Fruit fly (Drosophila melanogaster): ENCODE data around the gene CG44475.

Gene CG44475

dm6 chr2L:15903725-15904124 lies 20.7 kb upstream of the CG44475 start:
- no peak for TF ChIP-seq CG1620 (GFP tag; optimal IDR thresholded peaks at IDR 0.05)
- no peak for TF ChIP-seq CG11617 (GFP tag; optimal IDR thresholded peaks at IDR 0.05)
- no peak for TF ChIP-seq cnc (optimal IDR thresholded peaks at IDR 0.05)
- TF ChIP-seq cic (GFP tag; optimal IDR thresholded peaks at IDR 0.05), result no peak
- no peak for TF ChIP-seq Clk (GFP tag; optimal IDR thresholded peaks at IDR 0.05)
- TF ChIP-seq toe (GFP tag; optimal IDR thresholded peaks at IDR 0.05), result no peak
- TF ChIP-seq CG14711 (tag; optimal IDR thresholded peaks at IDR 0.05), result no peak
- no peak for TF ChIP-seq kay (GFP tag; ENCODE audit: borderline replicate concordance)
- TF ChIP-seq CG7101 (tag; optimal IDR thresholded peaks at IDR 0.05), result no peak
- TF ChIP-seq Mnt (GFP tag; optimal IDR thresholded peaks at IDR 0.05), result no peak
- no peak for TF ChIP-seq tj (GFP tag; optimal IDR thresholded peaks at IDR 0.05)

dm6 chr2L:15902310-15902709 lies 19.3 kb upstream of the CG44475 start, which contains the start of gene CG31821:
Gene CG31821, minus strand, starts transcription at chr2L:15902410.
- no peak for TF ChIP-seq pad (GFP tag; optimal IDR thresholded peaks at IDR 0.05)
- TF ChIP-seq CG14711 (tag; optimal IDR thresholded peaks at IDR 0.05), result no peak
- no peak for TF ChIP-seq CG12768 (GFP tag; optimal IDR thresholded peaks at IDR 0.05)
- no peak for TF ChIP-seq CG7045 (GFP tag; optimal IDR thresholded peaks at IDR 0.05)
- TF ChIP-seq Crg-1 (GFP tag; optimal IDR thresholded peaks at IDR 0.05), result no peak
- TF ChIP-seq cnc (optimal IDR thresholded peaks at IDR 0.05), result no peak
- TF ChIP-seq bab1 (GFP tag; optimal IDR thresholded peaks at IDR 0.05), result no peak
- TF ChIP-seq Clk (GFP tag; optimal IDR thresholded peaks at IDR 0.05), result no peak
- no peak for TF ChIP-seq CG7101 (tag; optimal IDR thresholded peaks at IDR 0.05)
- no peak for TF ChIP-seq toe (GFP tag; optimal IDR thresholded peaks at IDR 0.05)
- no peak for TF ChIP-seq Hr96 (GFP tag; optimal IDR thresholded peaks at IDR 0.05)
- TF ChIP-seq tj (GFP tag; optimal IDR thresholded peaks at IDR 0.05), result no peak
- no peak for TF ChIP-seq CG5204 (GFP tag; optimal IDR thresholded peaks at IDR 0.05)
- TF ChIP-seq CG33017 (tag; optimal IDR thresholded peaks at IDR 0.05), result no peak
- TF ChIP-seq Mnt (GFP tag; optimal IDR thresholded peaks at IDR 0.05), result no peak

- TF ChIP-seq CG7101 (tag; optimal IDR thresholded peaks at IDR 0.05) (no peak), CG14711 (tag; optimal IDR thresholded peaks at IDR 0.05) (no peak), cic (GFP tag; optimal IDR thresholded peaks at IDR 0.05) (no peak), CG12768 (GFP tag; optimal IDR thresholded peaks at IDR 0.05) (no peak), ovo (GFP tag; optimal IDR thresholded peaks at IDR 0.05) (no peak)
Observed at dm6 chr2L:15900424-15900823, 17.4 kb upstream of the CG44475 start, which contains the start of gene CG31823. Gene CG31823, minus strand, starts transcription at chr2L:15900524.

- TF ChIP-seq Mnt (GFP tag; optimal IDR thresholded peaks at IDR 0.05), result no peak
- no peak for TF ChIP-seq Hr96 (GFP tag; optimal IDR thresholded peaks at IDR 0.05)
- no peak for TF ChIP-seq CG11617 (GFP tag; optimal IDR thresholded peaks at IDR 0.05)
- TF ChIP-seq bab1 (GFP tag; optimal IDR thresholded peaks at IDR 0.05), result no peak
- TF ChIP-seq CG1620 (GFP tag; optimal IDR thresholded peaks at IDR 0.05), result no peak
- no peak for TF ChIP-seq CG5204 (GFP tag; optimal IDR thresholded peaks at IDR 0.05)
- TF ChIP-seq CG7045 (GFP tag; optimal IDR thresholded peaks at IDR 0.05), result no peak
- TF ChIP-seq tj (GFP tag; optimal IDR thresholded peaks at IDR 0.05), result no peak
- TF ChIP-seq CG7101 (tag; optimal IDR thresholded peaks at IDR 0.05), result no peak
- TF ChIP-seq cic (GFP tag; optimal IDR thresholded peaks at IDR 0.05), result no peak
- TF ChIP-seq kay (GFP tag; ENCODE audit: borderline replicate concordance), result no peak
- no peak for TF ChIP-seq CG12768 (GFP tag; optimal IDR thresholded peaks at IDR 0.05)
- no peak for TF ChIP-seq pad (GFP tag; optimal IDR thresholded peaks at IDR 0.05)
- TF ChIP-seq ovo (GFP tag; optimal IDR thresholded peaks at IDR 0.05), result no peak
- no peak for TF ChIP-seq toe (GFP tag; optimal IDR thresholded peaks at IDR 0.05)
- TF ChIP-seq CG33017 (tag; optimal IDR thresholded peaks at IDR 0.05), result no peak
- TF ChIP-seq cnc (optimal IDR thresholded peaks at IDR 0.05), result no peak
- TF ChIP-seq Crg-1 (GFP tag; optimal IDR thresholded peaks at IDR 0.05), result no peak
Observed at dm6 chr2L:15895154-15895553, 12.2 kb upstream of the CG44475 start, which contains the start of gene CG31735. Gene CG31735, plus strand, starts transcription at chr2L:15895454.

- TF ChIP-seq tj (GFP tag; optimal IDR thresholded peaks at IDR 0.05), result no peak
- peak; percentile 33 for TF ChIP-seq kay (GFP tag; ENCODE audit: borderline replicate concordance)
Observed at dm6 chr2L:15893711-15894110, 10.7 kb upstream of the CG44475 start, which contains the start of gene Tep1. Gene Tep1, minus strand, starts transcription at chr2L:15893811.

dm6 chr2L:15886187-15886586 lies 3.2 kb upstream of the CG44475 start:
- TF ChIP-seq CG12768 (GFP tag; optimal IDR thresholded peaks at IDR 0.05) (no peak), Hr96 (GFP tag; optimal IDR thresholded peaks at IDR 0.05) (no peak), CG33017 (tag; optimal IDR thresholded peaks at IDR 0.05) (no peak), CG1620 (GFP tag; optimal IDR thresholded peaks at IDR 0.05) (no peak), Clk (GFP tag; optimal IDR thresholded peaks at IDR 0.05) (no peak), bab1 (GFP tag; optimal IDR thresholded peaks at IDR 0.05) (no peak), toe (GFP tag; optimal IDR thresholded peaks at IDR 0.05) (no peak), cnc (optimal IDR thresholded peaks at IDR 0.05) (no peak), kay (GFP tag; ENCODE audit: borderline replicate concordance) (no peak), cic (GFP tag; optimal IDR thresholded peaks at IDR 0.05) (no peak), CG11617 (GFP tag; optimal IDR thresholded peaks at IDR 0.05) (no peak), pad (GFP tag; optimal IDR thresholded peaks at IDR 0.05) (no peak)

dm6 chr2L:15880056-15880455 lies 2.9 kb downstream of the CG44475 start, which contains the start of gene CG7653:
Gene CG7653, minus strand, starts transcription at chr2L:15880156.
- TF ChIP-seq pad (GFP tag; optimal IDR thresholded peaks at IDR 0.05) (no peak), CG12768 (GFP tag; optimal IDR thresholded peaks at IDR 0.05) (no peak), CG7045 (GFP tag; optimal IDR thresholded peaks at IDR 0.05) (no peak), cnc (optimal IDR thresholded peaks at IDR 0.05) (no peak), CG11617 (GFP tag; optimal IDR thresholded peaks at IDR 0.05) (no peak), Hr96 (GFP tag; optimal IDR thresholded peaks at IDR 0.05) (no peak), toe (GFP tag; optimal IDR thresholded peaks at IDR 0.05) (no peak), ovo (GFP tag; optimal IDR thresholded peaks at IDR 0.05) (no peak), CG5204 (GFP tag; optimal IDR thresholded peaks at IDR 0.05) (no peak), cic (GFP tag; optimal IDR thresholded peaks at IDR 0.05) (no peak), CG33017 (tag; optimal IDR thresholded peaks at IDR 0.05) (no peak), kay (GFP tag; ENCODE audit: borderline replicate concordance) (no peak), bab1 (GFP tag; optimal IDR thresholded peaks at IDR 0.05) (no peak), Mnt (GFP tag; optimal IDR thresholded peaks at IDR 0.05) (no peak), CG1620 (GFP tag; optimal IDR thresholded peaks at IDR 0.05) (no peak), CG14711 (tag; optimal IDR thresholded peaks at IDR 0.05) (no peak), tj (GFP tag; optimal IDR thresholded peaks at IDR 0.05) (no peak), CG7101 (tag; optimal IDR thresholded peaks at IDR 0.05) (no peak)

Measured in whole organism, adult.